Worm (Caenorhabditis elegans) whole organism, midembryonic: ENCODE measurements around the gene ragc-1.

Source experiments
- T22C8.4 ChIP-seq: fragments of 200-800 bp; sonication (Bioruptor generic); IDR thresholded peaks from 2 replicates; pipeline ENCODE4 v1.3.6; 2022; ENCODE audit warnings: missing genetic modification characterization, missing compliant biosample characterization
- cog-1 ChIP-seq: sonication (generic microtip); optimal IDR thresholded peaks from 2 replicates; lab custom pipeline; 2016; ENCODE audit warnings: missing genetic modification characterization, missing compliant biosample characterization
- flt-1 ChIP-seq: fragments of 200-800 bp; sonication (Bioruptor generic); IDR thresholded peaks from 2 replicates; pipeline ENCODE4 v1.3.6; 2022; ENCODE audit warnings: missing genetic modification characterization, missing compliant biosample characterization
- klf-2 ChIP-seq: fragments of 200-800 bp; sonication (Bioruptor generic); conservative IDR thresholded peaks from 2 replicates; pipeline ENCODE4 v1.3.6; 2022; ENCODE audit warnings: missing genetic modification reagents, missing genetic modification characterization, missing compliant biosample characterization
- med-1 ChIP-seq: sonication (generic microtip); optimal IDR thresholded peaks from 2 replicates; lab custom pipeline; 2017; ENCODE audit warnings: missing genetic modification characterization, mild to moderate bottlenecking, missing compliant biosample characterization, antibody characterized with exemption, missing genetic modification reagents; ENCODE audit not compliant: insufficient read depth
- ref-1 ChIP-seq: fragments of 200-800 bp; sonication (Bioruptor generic); conservative IDR thresholded peaks from 2 replicates; pipeline ENCODE4 v1.3.6; 2022; ENCODE audit warnings: missing genetic modification reagents, missing genetic modification characterization, missing compliant biosample characterization
- tab-1 ChIP-seq: fragments of 200-800 bp; sonication (Bioruptor generic); IDR thresholded peaks from 2 replicates; pipeline ENCODE4 v1.3.6; 2022; ENCODE audit warnings: missing genetic modification characterization, missing compliant biosample characterization
- ztf-23 ChIP-seq: fragments of 200-800 bp; sonication (Bioruptor generic); IDR thresholded peaks from 2 replicates; pipeline ENCODE4 v1.3.6; 2022; ENCODE audit warnings: missing genetic modification reagents, missing genetic modification characterization, missing compliant biosample characterization
- ztf-29 ChIP-seq: fragments of 200-800 bp; sonication (Bioruptor generic); IDR thresholded peaks from 2 replicates; pipeline ENCODE4 v1.3.6; 2022; ENCODE audit warnings: missing genetic modification reagents, missing genetic modification characterization, missing compliant biosample characterization

ce11 chrIV:11570200-11570599, 34.5 kb downstream of the ragc-1 start, which contains the start of gene srgp-1:
- TF ChIP-seq med-1 (GFP tag; lab: Kevin White, UChicago) (no peak), cog-1 (tag; lab: Kevin White, UChicago) (no peak), flt-1 (GFP tag; lab: Robert Waterston, UW) (no peak), ztf-23 (no peak), T22C8.4 (GFP tag; lab: Robert Waterston, UW) (no peak), ref-1 (GFP tag; lab: Robert Waterston, UW) (no peak), tab-1 (GFP tag; lab: Robert Waterston, UW) (no peak), ztf-29 (GFP tag; lab: Robert Waterston, UW) (no peak), klf-2 (GFP tag; lab: Robert Waterston, UW) (no peak)
